Fruit fly (Drosophila melanogaster) whole organism, embryonic: Measurements from ENCODE around the gene CG8051.
A peak's percentile ranks its signal among the peaks of the same experiment; 100 is the strongest.

Experiments
- Bdp1 ChIP-seq: fragments of 200-800 bp; sonication (Bioruptor generic); optimal IDR thresholded peaks from 3 replicates; lab custom pipeline; 2016; ENCODE audit warnings: missing biosample characterization, missing genetic modification characterization
- CG11504 ChIP-seq: fragments of 200-800 bp; sonication (Bioruptor generic); optimal IDR thresholded peaks from 3 replicates; lab custom pipeline; 2019; ENCODE audit warnings: missing biosample characterization, mild to moderate bottlenecking, missing genetic modification characterization, moderate library complexity
- CG12391 ChIP-seq: fragments of 200-800 bp; sonication (Bioruptor generic); optimal IDR thresholded peaks from 3 replicates; lab custom pipeline; 2018; ENCODE audit warnings: missing biosample characterization, mild to moderate bottlenecking, missing genetic modification characterization, moderate library complexity
- CG12942 ChIP-seq: fragments of 200-800 bp; sonication (Bioruptor generic); optimal IDR thresholded peaks from 3 replicates; lab custom pipeline; 2016; ENCODE audit warnings: missing biosample characterization, missing genetic modification characterization
- CG13775 ChIP-seq: fragments of 200-800 bp; sonication (Bioruptor generic); optimal IDR thresholded peaks from 3 replicates; lab custom pipeline; 2017; ENCODE audit warnings: missing biosample characterization, mild to moderate bottlenecking, missing genetic modification characterization
- CG14050 ChIP-seq: fragments of 200-800 bp; sonication (Bioruptor generic); IDR thresholded peaks from 3 replicates; pipeline ENCODE4 v1.3.6; 2022; ENCODE audit warnings: missing biosample characterization, missing genetic modification characterization
- CG1529 ChIP-seq: fragments of 200-800 bp; sonication (Bioruptor generic); optimal IDR thresholded peaks from 3 replicates; lab custom pipeline; 2018; ENCODE audit warnings: missing biosample characterization, missing genetic modification characterization
- CG30020 ChIP-seq: fragments of 200-800 bp; optimal IDR thresholded peaks from 2 replicates; lab custom pipeline; 2019; ENCODE audit warnings: missing biosample characterization, mild to moderate bottlenecking, missing genetic modification characterization, moderate library complexity
- CG31224 ChIP-seq: fragments of 200-800 bp; sonication (Bioruptor generic); IDR thresholded peaks from 2 replicates; pipeline ENCODE4 v1.3.6; 2022; ENCODE audit warnings: missing biosample characterization, missing genetic modification characterization
- CG31441 ChIP-seq: fragments of 200-800 bp; sonication (Bioruptor generic); IDR thresholded peaks from 2 replicates; pipeline ENCODE4 v1.3.6; 2022; ENCODE audit warnings: missing biosample characterization, missing genetic modification characterization
- CG32532 ChIP-seq: fragments of 200-800 bp; sonication (Bioruptor generic); IDR thresholded peaks from 2 replicates; pipeline ENCODE4 v1.3.6; 2022; ENCODE audit warnings: missing biosample characterization, missing genetic modification characterization
- CG3281 ChIP-seq: fragments of 200-800 bp; sonication (Bioruptor generic); optimal IDR thresholded peaks from 3 replicates; lab custom pipeline; 2017; ENCODE audit warnings: missing biosample characterization, mild to moderate bottlenecking, missing genetic modification characterization
- CG33213 ChIP-seq: fragments of 200-800 bp; sonication (Bioruptor generic); optimal IDR thresholded peaks from 3 replicates; lab custom pipeline; 2016; ENCODE audit warnings: missing biosample characterization, missing genetic modification characterization
- CG34224 ChIP-seq: fragments of 200-800 bp; sonication (Bioruptor generic); IDR thresholded peaks from 3 replicates; pipeline ENCODE4 v1.3.6; 2022; ENCODE audit warnings: missing biosample characterization, missing genetic modification characterization; ENCODE audit not compliant: partially characterized antibody
- CG4360 ChIP-seq: fragments of 200-800 bp; sonication (Bioruptor generic); IDR thresholded peaks from 2 replicates; pipeline ENCODE4 v1.3.6; 2022; ENCODE audit warnings: missing biosample characterization, missing genetic modification characterization
- CG4424 ChIP-seq: fragments of 200-800 bp; sonication (Bioruptor generic); optimal IDR thresholded peaks from 3 replicates; lab custom pipeline; 2016; ENCODE audit warnings: missing biosample characterization, missing genetic modification characterization
- CG6254 ChIP-seq: fragments of 200-800 bp; sonication (Bioruptor generic); optimal IDR thresholded peaks from 3 replicates; lab custom pipeline; 2017; ENCODE audit warnings: mild to moderate bottlenecking, missing biosample characterization, missing genetic modification reagents, missing genetic modification characterization
- CG7372 ChIP-seq: fragments of 200-800 bp; sonication (Bioruptor generic); IDR thresholded peaks from 2 replicates; pipeline ENCODE4 v1.3.6; 2022; ENCODE audit warnings: missing biosample characterization, missing genetic modification characterization
- Dad ChIP-seq: fragments of 200-800 bp; sonication (Bioruptor generic); optimal IDR thresholded peaks from 3 replicates; lab custom pipeline; 2016; ENCODE audit warnings: missing biosample characterization, missing genetic modification characterization
- Deaf1 ChIP-seq: fragments of 200-800 bp; optimal IDR thresholded peaks from 3 replicates; lab custom pipeline; 2019; ENCODE audit warnings: missing biosample characterization, mild to moderate bottlenecking, missing genetic modification characterization, moderate library complexity
- Dip3 ChIP-seq: fragments of 200-800 bp; sonication (Bioruptor generic); optimal IDR thresholded peaks from 3 replicates; lab custom pipeline; 2016; ENCODE audit warnings: missing biosample characterization, missing genetic modification characterization
- Doc2 ChIP-seq: fragments of 200-800 bp; sonication (Bioruptor generic); IDR thresholded peaks from 2 replicates; pipeline ENCODE4 v1.3.6; 2022; ENCODE audit warnings: missing biosample characterization, missing genetic modification characterization
- Dp ChIP-seq: fragments of 200-800 bp; sonication (Bioruptor generic); optimal IDR thresholded peaks from 2 replicates; lab custom pipeline; 2018; ENCODE audit warnings: missing biosample characterization, mild to moderate bottlenecking, missing genetic modification characterization, moderate library complexity
- GATAe ChIP-seq: fragments of 200-800 bp; sonication (Bioruptor generic); conservative IDR thresholded peaks from 2 replicates; pipeline ENCODE4 v1.3.6; 2022; ENCODE audit warnings: missing biosample characterization, missing genetic modification characterization
- H15 ChIP-seq: fragments of 200-800 bp; sonication (Bioruptor generic); IDR thresholded peaks from 3 replicates; pipeline ENCODE4 v1.3.6; 2022; ENCODE audit warnings: missing biosample characterization, missing genetic modification characterization
- Hey ChIP-seq: fragments of 200-800 bp; sonication (Bioruptor generic); optimal IDR thresholded peaks from 3 replicates; lab custom pipeline; 2018; ENCODE audit warnings: missing biosample characterization, mild to moderate bottlenecking, missing genetic modification characterization
- Hmr ChIP-seq: fragments of 200-800 bp; sonication (Bioruptor generic); optimal IDR thresholded peaks from 3 replicates; lab custom pipeline; 2017; ENCODE audit warnings: mild to moderate bottlenecking, missing biosample characterization, missing genetic modification reagents, missing genetic modification characterization
- Kr ChIP-seq: fragments of 200-800 bp; sonication (Bioruptor generic); optimal IDR thresholded peaks from 2 replicates; lab custom pipeline; 2017; ENCODE audit warnings: missing biosample characterization, mild to moderate bottlenecking, missing genetic modification characterization
- Mad ChIP-seq: fragments of 200-800 bp; sonication (Bioruptor generic); optimal IDR thresholded peaks from 2 replicates; lab custom pipeline; 2016; ENCODE audit warnings: missing biosample characterization, missing genetic modification characterization
- Neu2 ChIP-seq: fragments of 200-800 bp; sonication (Bioruptor generic); optimal IDR thresholded peaks from 3 replicates; lab custom pipeline; 2016; ENCODE audit warnings: missing biosample characterization, missing genetic modification characterization, borderline replicate concordance
- Pdp1 ChIP-seq, 2 experiments: fragments of 200-800 bp; sonication (Bioruptor generic); optimal IDR thresholded peaks; 3 replicates each; lab custom pipeline; 2016; ENCODE audit warnings: missing biosample characterization in 2 of 2, missing genetic modification characterization in 2 of 2, mild to moderate bottlenecking in 1 of 2, moderate library complexity in 1 of 2
- Sox102F ChIP-seq: fragments of 200-800 bp; sonication (Bioruptor generic); optimal IDR thresholded peaks from 2 replicates; lab custom pipeline; 2018; ENCODE audit warnings: missing biosample characterization, mild to moderate bottlenecking, missing genetic modification characterization, moderate library complexity
- Spps ChIP-seq: fragments of 200-800 bp; sonication (Bioruptor generic); optimal IDR thresholded peaks from 2 replicates; lab custom pipeline; 2018; ENCODE audit warnings: missing biosample characterization, mild to moderate bottlenecking, missing genetic modification characterization
- Stat92E ChIP-seq, 3 experiments: fragments of >200 bp in 2 of 3; fragments of 200-800 bp in 1 of 3; sonication (Bioruptor generic) in 1 of 3; optimal IDR thresholded peaks; 2 replicates each; lab custom pipeline; 2017 to 2019; ENCODE audit warnings: missing biosample characterization in 3 of 3, missing genetic modification characterization in 3 of 3, mild to moderate bottlenecking in 1 of 3, moderate library complexity in 1 of 3
- bsh ChIP-seq, 2 experiments: fragments of 200-800 bp; sonication (Bioruptor generic); optimal IDR thresholded peaks; 2 replicates each; lab custom pipeline; 2017 to 2018; ENCODE audit warnings: mild to moderate bottlenecking in 2 of 2, missing biosample characterization in 2 of 2, missing genetic modification characterization in 2 of 2, moderate library complexity in 1 of 2
- btn ChIP-seq: fragments of 200-800 bp; sonication (Bioruptor generic); optimal IDR thresholded peaks from 2 replicates; lab custom pipeline; 2016; ENCODE audit warnings: missing biosample characterization, missing genetic modification characterization
- cato ChIP-seq: fragments of 200-800 bp; sonication (Bioruptor generic); optimal IDR thresholded peaks from 2 replicates; lab custom pipeline; 2016; ENCODE audit warnings: missing biosample characterization, missing genetic modification characterization, borderline replicate concordance
- chinmo ChIP-seq: fragments of 200-800 bp; sonication (Bioruptor generic); IDR thresholded peaks from 4 replicates; pipeline ENCODE4 v1.3.6; 2022; ENCODE audit warnings: missing biosample characterization, missing genetic modification characterization; ENCODE audit not compliant: partially characterized antibody
- chm ChIP-seq: fragments of 200-800 bp; sonication (Bioruptor generic); IDR thresholded peaks from 2 replicates; pipeline ENCODE4 v1.3.6; 2022; ENCODE audit warnings: missing biosample characterization, missing genetic modification characterization
- crc ChIP-seq: fragments of 200-800 bp; sonication (Bioruptor generic); optimal IDR thresholded peaks from 2 replicates; lab custom pipeline; 2016; ENCODE audit warnings: missing biosample characterization, missing genetic modification characterization
- dati ChIP-seq: fragments of 200-800 bp; sonication (Bioruptor generic); IDR thresholded peaks from 2 replicates; pipeline ENCODE4 v1.3.6; 2022; ENCODE audit warnings: missing biosample characterization, missing genetic modification characterization
- insv ChIP-seq, 2 experiments: fragments of 200-800 bp; sonication (Bioruptor generic); optimal IDR thresholded peaks; 3 replicates each; lab custom pipeline; 2016 to 2018; ENCODE audit warnings: missing biosample characterization in 2 of 2, missing genetic modification characterization in 2 of 2
- jigr1 ChIP-seq: fragments of 200-800 bp; sonication (Bioruptor generic); IDR thresholded peaks from 3 replicates; pipeline ENCODE4 v1.3.6; 2022; ENCODE audit warnings: missing biosample characterization, missing genetic modification characterization
- lov ChIP-seq, 2 experiments: fragments of 200-800 bp in 1 of 2; fragments of >200 bp in 1 of 2; sonication (Bioruptor generic) in 1 of 2; IDR thresholded peaks in 1 of 2; optimal IDR thresholded peaks in 1 of 2; 2 replicates in 1 of 2; 3 replicates in 1 of 2; pipeline versions ENCODE4 v1.3.6 to Lab custom; 2017 to 2022; ENCODE audit warnings: missing biosample characterization in 1 of 2, missing genetic modification characterization in 1 of 2
- mld ChIP-seq: fragments of 200-800 bp; sonication (Bioruptor generic); IDR thresholded peaks from 3 replicates; pipeline ENCODE4 v1.3.6; 2022; ENCODE audit warnings: missing biosample characterization, missing genetic modification characterization; ENCODE audit not compliant: partially characterized antibody
- nom ChIP-seq: fragments of 200-800 bp; sonication (Bioruptor generic); optimal IDR thresholded peaks from 2 replicates; lab custom pipeline; 2017; ENCODE audit warnings: missing biosample characterization, missing genetic modification characterization, mild to moderate bottlenecking, moderate library complexity, missing genetic modification reagents
- oc ChIP-seq: fragments of 200-800 bp; sonication (Bioruptor generic); optimal IDR thresholded peaks from 2 replicates; lab custom pipeline; 2018; ENCODE audit warnings: missing biosample characterization, mild to moderate bottlenecking, missing genetic modification characterization, moderate library complexity
- p53 ChIP-seq: fragments of 200-800 bp; sonication (Bioruptor generic); optimal IDR thresholded peaks from 2 replicates; lab custom pipeline; 2016; ENCODE audit warnings: missing biosample characterization, missing genetic modification characterization
- zen ChIP-seq: fragments of 200-800 bp; sonication (Bioruptor generic); optimal IDR thresholded peaks from 3 replicates; lab custom pipeline; 2018; ENCODE audit warnings: missing biosample characterization, mild to moderate bottlenecking, missing genetic modification characterization, moderate library complexity

The CG8051 gene

DNA sequence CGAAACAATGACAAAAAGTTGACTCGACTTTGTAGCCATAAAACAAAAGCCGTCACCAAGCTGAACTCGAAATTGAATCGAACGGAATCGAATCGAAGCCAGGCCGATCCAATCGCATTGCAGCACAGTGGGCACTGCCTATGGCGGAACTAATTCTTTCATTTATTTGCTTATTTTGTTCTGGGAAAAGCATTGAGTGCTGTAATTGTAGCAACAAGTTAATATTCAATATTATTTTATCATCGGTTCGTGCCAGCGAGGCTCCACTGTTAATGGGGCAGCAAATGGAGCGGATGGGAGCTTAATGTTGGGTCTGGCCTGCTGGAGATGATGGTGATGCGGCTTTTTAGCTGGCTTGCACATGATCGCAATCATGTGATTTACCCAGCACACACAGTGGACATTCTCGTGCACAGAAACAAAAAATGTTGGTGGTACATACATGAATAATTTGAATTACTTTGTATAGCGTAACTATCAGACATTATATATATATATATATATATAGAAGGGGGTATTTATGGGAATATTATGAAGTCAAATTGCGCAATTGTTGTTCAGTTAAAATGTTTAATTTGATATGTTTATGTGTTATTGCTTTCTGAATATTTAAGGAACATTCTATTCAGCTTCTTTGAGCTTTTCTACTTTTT, 18.3 kb downstream of the CG8051 start (continued):
- peak; percentile 58 for TF ChIP-seq CG13775 (GFP tag; lab: Kevin White, UChicago)
- no peak for TF ChIP-seq mld (GFP tag; lab: Robert Waterston, UW)
- TF ChIP-seq Spps = peak; percentile 68
- TF ChIP-seq GATAe (GFP tag; lab: Robert Waterston, UW) = no peak
- peak; percentile 72 for TF ChIP-seq p53 (GFP tag; lab: Kevin White, UChicago)
- peak; percentile 79 for TF ChIP-seq CG12942 (GFP tag; lab: Kevin White, UChicago)
- TF ChIP-seq Hmr (GFP tag; lab: Kevin White, UChicago) = peak; percentile 69
- peak; percentile 84 for TF ChIP-seq CG7372 (GFP tag; lab: Robert Waterston, UW)
- TF ChIP-seq btn (GFP tag; lab: Kevin White, UChicago) = peak; percentile 84
- TF ChIP-seq cato (GFP tag; lab: Kevin White, UChicago) = peak; percentile 80
- peak; percentile 52 for TF ChIP-seq Deaf1 (tag; lab: Kevin White, UChicago)
- TF ChIP-seq Doc2 (GFP tag; lab: Robert Waterston, UW) = peak; percentile 65; the same call in 1 of the 2 replicates
- TF ChIP-seq CG31224 (GFP tag; lab: Robert Waterston, UW) = peak; percentile 56
- TF ChIP-seq chinmo (GFP tag; lab: Robert Waterston, UW) = no peak
- TF ChIP-seq Stat92E (GFP tag; optimal IDR thresholded peaks at IDR 0.05; lab: Kevin White, UChicago) = no peak
- peak; percentile 65 for TF ChIP-seq CG6254 (GFP tag; lab: Kevin White, UChicago)
- peak; percentile 84 for TF ChIP-seq CG1529
- TF ChIP-seq lov (optimal IDR thresholded peaks at IDR 0.05; lab: Kevin White, UChicago) = no peak
- TF ChIP-seq lov (GFP tag; IDR thresholded peaks at IDR 0.05; lab: Robert Waterston, UW) = peak; percentile 92
- TF ChIP-seq CG30020 (tag; lab: Kevin White, UChicago) = peak; percentile 36
- peak; percentile 89 for TF ChIP-seq chm (GFP tag; lab: Robert Waterston, UW)
- TF ChIP-seq Sox102F (GFP tag; lab: Kevin White, UChicago) = peak; percentile 95
- peak; percentile 63 for TF ChIP-seq zen (tag; lab: Kevin White, UChicago)
- peak; percentile 90 for TF ChIP-seq CG4424 (GFP tag; lab: Kevin White, UChicago)
- no peak for TF ChIP-seq Dp (GFP tag; lab: Kevin White, UChicago)
- TF ChIP-seq CG3281 (GFP tag; lab: Kevin White, UChicago) = peak; percentile 72
- no peak for TF ChIP-seq Neu2
- peak; percentile 92 for TF ChIP-seq CG14050 (GFP tag; lab: Robert Waterston, UW)
- peak in 1 of 2 experiments; percentile 6 for TF ChIP-seq insv (GFP tag; optimal IDR thresholded peaks at IDR 0.05; lab: Kevin White, UChicago)
- peak; percentile 89 for TF ChIP-seq Dad (GFP tag; lab: Kevin White, UChicago)
- peak; percentile 91 for TF ChIP-seq CG31441 (GFP tag; lab: Robert Waterston, UW)
- peak; percentile 83 for TF ChIP-seq CG12391 (tag; lab: Kevin White, UChicago)
- peak; percentile 88 for TF ChIP-seq dati
- no peak for TF ChIP-seq Kr (GFP tag; lab: Kevin White, UChicago)
- peak; percentile 66; the same call in 1 of the 3 replicates for TF ChIP-seq jigr1 (GFP tag; lab: Robert Waterston, UW)
- TF ChIP-seq CG32532 = peak; percentile 83
- peak; percentile 50 for TF ChIP-seq crc
- peak; percentile 71 for TF ChIP-seq Bdp1 (GFP tag; lab: Kevin White, UChicago)

DNA sequence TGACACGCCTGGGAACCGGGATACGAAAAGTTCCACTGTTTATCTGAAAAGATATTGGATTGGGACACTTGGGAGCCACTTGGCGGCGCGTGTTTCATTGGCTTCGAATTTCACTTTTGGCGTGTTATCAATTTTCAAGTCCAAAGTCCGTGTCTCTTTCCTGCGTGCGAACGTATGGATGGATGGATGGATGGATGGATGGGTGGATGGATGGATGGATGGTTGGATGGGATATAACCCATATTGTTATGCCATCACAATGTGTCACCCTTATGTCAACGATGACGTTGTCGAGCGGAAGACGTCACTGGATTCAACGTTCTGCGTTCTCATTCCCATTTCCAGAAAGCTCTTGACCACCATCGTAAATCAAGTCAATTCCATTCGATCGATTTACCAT, 19.9 kb downstream of the CG8051 start:
- TF ChIP-seq bsh (GFP tag; optimal IDR thresholded peaks at IDR 0.05; lab: Kevin White, UChicago) (no peak), nom (GFP tag; lab: Kevin White, UChicago) (peak; percentile 43), Mad (GFP tag; lab: Kevin White, UChicago) (no peak), CG33213 (no peak), CG34224 (GFP tag; lab: Robert Waterston, UW) (no peak), CG4360 (GFP tag; lab: Robert Waterston, UW) (no peak), CG11504 (tag; lab: Kevin White, UChicago) (no peak), oc (tag; lab: Kevin White, UChicago) (no peak), Pdp1 (GFP tag; optimal IDR thresholded peaks at IDR 0.05; lab: Kevin White, UChicago) (no peak), Hey (tag; lab: Kevin White, UChicago) (peak; percentile 6), Dip3 (GFP tag; lab: Kevin White, UChicago) (no peak), H15 (GFP tag; lab: Robert Waterston, UW) (no peak)
